Worm (Caenorhabditis elegans) whole organism, late embryonic: ENCODE results near the gene fbxb-51.

Experiments
- T23F11.4 ChIP-seq: fragments of 200-800 bp; sonication (Bioruptor generic); optimal IDR thresholded peaks from 2 replicates; lab custom pipeline; 2018; ENCODE audit warnings: mild to moderate bottlenecking, missing genetic modification characterization, missing compliant biosample characterization
- Y22D7AL.16 ChIP-seq: sonication (generic microtip); optimal IDR thresholded peaks from 2 replicates; lab custom pipeline; 2016; ENCODE audit warnings: missing genetic modification characterization, missing compliant biosample characterization
- ahr-1 ChIP-seq: sonication (generic microtip); optimal IDR thresholded peaks from 2 replicates; lab custom pipeline; 2016; ENCODE audit warnings: missing genetic modification characterization, missing compliant biosample characterization
- ceh-14 ChIP-seq: sonication (generic microtip); optimal IDR thresholded peaks from 2 replicates; lab custom pipeline; 2016; ENCODE audit warnings: missing genotype, missing genetic modification characterization, missing compliant biosample characterization
- ceh-18 ChIP-seq: sonication (generic microtip); optimal IDR thresholded peaks from 2 replicates; lab custom pipeline; 2016; ENCODE audit warnings: missing genetic modification characterization, missing compliant biosample characterization
- ceh-2 ChIP-seq: sonication (generic microtip); optimal IDR thresholded peaks from 2 replicates; lab custom pipeline; 2016; ENCODE audit warnings: missing genotype, missing genetic modification characterization, missing compliant biosample characterization
- ceh-22 ChIP-seq: sonication (generic microtip); optimal IDR thresholded peaks from 2 replicates; lab custom pipeline; 2017; ENCODE audit warnings: missing biosample characterization, missing genetic modification characterization
- ceh-24 ChIP-seq: sonication (generic microtip); optimal IDR thresholded peaks from 2 replicates; lab custom pipeline; 2016; ENCODE audit warnings: mild to moderate bottlenecking, missing genetic modification characterization, missing compliant biosample characterization
- ceh-30 ChIP-seq: fragments of 150-350 bp; optimal IDR thresholded peaks from 2 replicates; lab custom pipeline; 2014; ENCODE audit warnings: missing biosample characterization, missing genetic modification characterization
- ceh-34 ChIP-seq: sonication (generic microtip); optimal IDR thresholded peaks from 2 replicates; lab custom pipeline; 2016; ENCODE audit warnings: mild to moderate bottlenecking, missing genetic modification characterization, missing compliant biosample characterization
- ceh-45 ChIP-seq: fragments of 200-800 bp; sonication (Bioruptor generic); IDR thresholded peaks from 2 replicates; pipeline ENCODE4 v1.3.6; 2022; ENCODE audit warnings: missing genetic modification reagents, missing genetic modification characterization, missing compliant biosample characterization
- ceh-48 ChIP-seq: sonication (generic microtip); optimal IDR thresholded peaks from 2 replicates; lab custom pipeline; 2016; ENCODE audit warnings: missing genetic modification characterization, inconsistent platforms, missing compliant biosample characterization
- ceh-9 ChIP-seq: sonication (generic microtip); optimal IDR thresholded peaks from 2 replicates; lab custom pipeline; 2016; ENCODE audit warnings: mild to moderate bottlenecking, missing genetic modification characterization, inconsistent platforms, missing compliant biosample characterization
- dmd-4 ChIP-seq: sonication (generic microtip); optimal IDR thresholded peaks from 2 replicates; lab custom pipeline; 2016; ENCODE audit warnings: borderline replicate concordance, missing genetic modification characterization, missing compliant biosample characterization
- dve-1 ChIP-seq: sonication (generic microtip); optimal IDR thresholded peaks from 2 replicates; lab custom pipeline; 2017; ENCODE audit warnings: antibody characterized with exemption, mild to moderate bottlenecking, missing genetic modification characterization, missing compliant biosample characterization
- elt-2 ChIP-seq: sonication (generic microtip); optimal IDR thresholded peaks from 2 replicates; lab custom pipeline; 2016; ENCODE audit warnings: missing genetic modification reagents, missing genetic modification characterization, missing compliant biosample characterization
- elt-4 ChIP-seq: sonication (generic microtip); optimal IDR thresholded peaks from 2 replicates; lab custom pipeline; 2016; ENCODE audit warnings: missing genetic modification characterization, missing compliant biosample characterization
- ets-4 ChIP-seq: sonication (generic microtip); optimal IDR thresholded peaks from 2 replicates; lab custom pipeline; 2016; ENCODE audit warnings: missing genetic modification characterization, missing compliant biosample characterization
- fax-1 ChIP-seq: sonication (generic microtip); optimal IDR thresholded peaks from 2 replicates; lab custom pipeline; 2016; ENCODE audit warnings: missing genotype, missing genetic modification characterization, missing compliant biosample characterization
- fkh-10 ChIP-seq: fragments of 150-350 bp; optimal IDR thresholded peaks from 2 replicates; lab custom pipeline; 2014; ENCODE audit warnings: missing biosample characterization, missing genetic modification reagents, missing genetic modification characterization
- gmeb-2 ChIP-seq: sonication (generic microtip); optimal IDR thresholded peaks from 2 replicates; lab custom pipeline; 2016; ENCODE audit warnings: missing genetic modification characterization, inconsistent platforms, missing compliant biosample characterization
- hlh-13 ChIP-seq: fragments of 200-800 bp; sonication (Bioruptor generic); optimal IDR thresholded peaks from 2 replicates; lab custom pipeline; 2018; ENCODE audit warnings: mild to moderate bottlenecking, missing genetic modification characterization, missing compliant biosample characterization
- hlh-15 ChIP-seq: sonication (generic microtip); optimal IDR thresholded peaks from 2 replicates; lab custom pipeline; 2016; ENCODE audit warnings: missing genetic modification characterization, missing compliant biosample characterization
- hlh-30 ChIP-seq: sonication (generic microtip); optimal IDR thresholded peaks from 2 replicates; lab custom pipeline; 2017; ENCODE audit warnings: antibody characterized with exemption, missing genetic modification characterization, missing compliant biosample characterization; ENCODE audit not compliant: insufficient read depth
- hlh-8 ChIP-seq: sonication (generic microtip); optimal IDR thresholded peaks from 2 replicates; lab custom pipeline; 2016; ENCODE audit warnings: missing genotype, missing genetic modification characterization, missing compliant biosample characterization
- lin-11 ChIP-seq: fragments of 200-800 bp; sonication (Bioruptor generic); optimal IDR thresholded peaks from 2 replicates; lab custom pipeline; 2018; ENCODE audit warnings: mild to moderate bottlenecking, missing genetic modification characterization, missing compliant biosample characterization
- madf-2 ChIP-seq: sonication (generic microtip); optimal IDR thresholded peaks from 2 replicates; lab custom pipeline; 2017; ENCODE audit warnings: missing genetic modification characterization, missing compliant biosample characterization
- nhr-232 ChIP-seq: sonication (generic microtip); optimal IDR thresholded peaks from 2 replicates; lab custom pipeline; 2016; ENCODE audit warnings: missing genetic modification characterization, missing compliant biosample characterization
- npax-4 ChIP-seq: sonication (generic microtip); optimal IDR thresholded peaks from 2 replicates; lab custom pipeline; 2016; ENCODE audit warnings: missing genetic modification characterization, missing compliant biosample characterization
- pag-3 ChIP-seq: sonication (generic microtip); optimal IDR thresholded peaks from 2 replicates; lab custom pipeline; 2016; ENCODE audit warnings: missing compliant biosample characterization, missing genetic modification characterization, borderline replicate concordance
- pat-9 ChIP-seq: fragments of 200-800 bp; sonication (Bioruptor generic); optimal IDR thresholded peaks from 2 replicates; lab custom pipeline; 2018; ENCODE audit warnings: mild to moderate bottlenecking, missing genetic modification characterization, moderate library complexity, missing compliant biosample characterization
- pha-4 ChIP-seq: fragments of 150-350 bp; optimal IDR thresholded peaks from 2 replicates; lab custom pipeline; 2018; ENCODE audit warnings: missing biosample characterization, missing genetic modification reagents, missing genetic modification characterization
- pqm-1 ChIP-seq: sonication (generic microtip); optimal IDR thresholded peaks from 2 replicates; lab custom pipeline; 2016; ENCODE audit warnings: missing genetic modification characterization, missing compliant biosample characterization
- ref-2 ChIP-seq: sonication (generic microtip); optimal IDR thresholded peaks from 2 replicates; lab custom pipeline; 2016; ENCODE audit warnings: missing genetic modification characterization, missing compliant biosample characterization
- sox-2 ChIP-seq: fragments of 200-800 bp; sonication (Bioruptor generic); IDR thresholded peaks from 2 replicates; pipeline ENCODE4 v1.3.6; 2022; ENCODE audit warnings: missing genetic modification reagents, missing genetic modification characterization, missing compliant biosample characterization
- tbx-2 ChIP-seq: sonication (generic microtip); optimal IDR thresholded peaks from 2 replicates; lab custom pipeline; 2016; ENCODE audit warnings: missing genetic modification characterization, missing compliant biosample characterization
- ttx-3 ChIP-seq: sonication (generic microtip); optimal IDR thresholded peaks from 2 replicates; lab custom pipeline; 2016; ENCODE audit warnings: missing genetic modification reagents, missing genetic modification characterization, missing compliant biosample characterization
- unc-3 ChIP-seq, 2 experiments: fragments of 200-800 bp in 1 of 2; sonication (Bioruptor generic) in 1 of 2; sonication (generic microtip) in 1 of 2; conservative IDR thresholded peaks in 1 of 2; optimal IDR thresholded peaks in 1 of 2; 2 replicates each; pipeline versions ENCODE4 v1.3.6 to Lab custom; 2016 to 2022; ENCODE audit warnings: missing compliant biosample characterization in 2 of 2, missing genetic modification characterization in 2 of 2, missing genetic modification reagents in 1 of 2
- unc-42 ChIP-seq: sonication (generic microtip); optimal IDR thresholded peaks from 2 replicates; lab custom pipeline; 2016; ENCODE audit warnings: missing genotype, missing genetic modification characterization, missing compliant biosample characterization
- unc-86 ChIP-seq: sonication (generic microtip); optimal IDR thresholded peaks from 2 replicates; lab custom pipeline; 2016; ENCODE audit warnings: missing genetic modification characterization, missing compliant biosample characterization
- ztf-16 ChIP-seq: sonication (generic microtip); optimal IDR thresholded peaks from 2 replicates; lab custom pipeline; 2017; ENCODE audit warnings: missing genetic modification characterization, missing compliant biosample characterization

The fbxb-51 gene

ce11 chrII:1568214-1568613, 17.7 kb downstream of the fbxb-51 start, which contains the start of gene fbxb-49:
fbxb-49 (plus strand) TSS chrII:1568514.
- TF ChIP-seq ref-2 (tag; lab: Kevin White, UChicago) = no peak
- TF ChIP-seq ceh-45 (GFP tag; lab: Robert Waterston, UW) = no peak
- no peak for TF ChIP-seq ceh-30 (tag; lab: Kevin White, UChicago)

ce11 chrII:1571032-1571431, 20.5 kb downstream of the fbxb-51 start, which contains the start of gene fbxb-46:
fbxb-46 (minus strand) TSS chrII:1571132.
- TF ChIP-seq dmd-4 (no peak), lin-11 (tag; lab: Kevin White, UChicago) (no peak), ttx-3 (tag; lab: Kevin White, UChicago) (no peak), hlh-30 (no peak), elt-4 (no peak), gmeb-2 (tag; lab: Kevin White, UChicago) (no peak), ceh-34 (tag; lab: Kevin White, UChicago) (no peak)
- TF ChIP-seq, all 69 proteins: peak for 0

ce11 chrII:1576030-1576429, 25.5 kb downstream of the fbxb-51 start, which contains the start of gene K05F6.10:
K05F6.10 (minus strand) TSS chrII:1576130.
- no peak for TF ChIP-seq ceh-9
- TF ChIP-seq pat-9 = no peak
- no peak for TF ChIP-seq gmeb-2 (tag; lab: Kevin White, UChicago)
- no peak for TF ChIP-seq pha-4 (tag; lab: Kevin White, UChicago)
- TF ChIP-seq elt-2 (tag; lab: Kevin White, UChicago) = no peak
- TF ChIP-seq elt-4 = no peak
- TF ChIP-seq ceh-45 (GFP tag; lab: Robert Waterston, UW) = no peak
- no peak for TF ChIP-seq ceh-22 (tag; lab: Kevin White, UChicago)
- no peak for TF ChIP-seq pqm-1 (tag; lab: Kevin White, UChicago)
- TF ChIP-seq dve-1 (tag; lab: Kevin White, UChicago) = no peak
- no peak for TF ChIP-seq ceh-14 (tag; lab: Kevin White, UChicago)
- TF ChIP-seq unc-86 (tag; lab: Kevin White, UChicago) = no peak
- no peak for TF ChIP-seq fkh-10 (GFP tag; lab: Kevin White, UChicago)
- no peak for TF ChIP-seq tbx-2 (tag; lab: Kevin White, UChicago)

- no peak for TF ChIP-seq fax-1
- TF ChIP-seq hlh-8 (tag; lab: Kevin White, UChicago) = no peak
- no peak for TF ChIP-seq ahr-1 (tag; lab: Kevin White, UChicago)
- no peak for TF ChIP-seq ceh-24 (tag; lab: Kevin White, UChicago)
Observed at ce11 chrII:1576772-1577171, 26.3 kb downstream of the fbxb-51 start.

ce11 chrII:1579886-1580285, 29.4 kb downstream of the fbxb-51 start, which contains the start of gene math-38:
math-38 (minus strand) TSS chrII:1579986.
- TF ChIP-seq ttx-3 (tag; lab: Kevin White, UChicago) (no peak), hlh-13 (GFP tag; lab: Kevin White, UChicago) (no peak), ceh-2 (tag; lab: Kevin White, UChicago) (no peak), madf-2 (tag; lab: Kevin White, UChicago) (no peak), sox-2 (GFP tag; lab: Robert Waterston, UW) (no peak), pqm-1 (tag; lab: Kevin White, UChicago) (no peak), gmeb-2 (tag; lab: Kevin White, UChicago) (no peak), hlh-15 (no peak), ref-2 (tag; lab: Kevin White, UChicago) (no peak), nhr-232 (tag; lab: Kevin White, UChicago) (no peak), hlh-30 (no peak), ztf-16 (no peak), unc-42 (no peak)

- TF ChIP-seq pag-3 (tag; lab: Kevin White, UChicago) = no peak
- TF ChIP-seq Y22D7AL.16 (tag; lab: Kevin White, UChicago) = no peak
- TF ChIP-seq ets-4 (tag; lab: Kevin White, UChicago) = no peak
- no peak for TF ChIP-seq ceh-9
- no peak for TF ChIP-seq madf-2 (tag; lab: Kevin White, UChicago)
- no peak for TF ChIP-seq pat-9
- no peak for TF ChIP-seq unc-3 (GFP tag; conservative IDR thresholded peaks at IDR 0.05; lab: Robert Waterston, UW)
- TF ChIP-seq unc-3 (tag; optimal IDR thresholded peaks at IDR 0.05; lab: Kevin White, UChicago) = no peak
- no peak for TF ChIP-seq ttx-3 (tag; lab: Kevin White, UChicago)
- TF ChIP-seq dve-1 (tag; lab: Kevin White, UChicago) = no peak
- TF ChIP-seq npax-4 (tag; lab: Kevin White, UChicago) = no peak
- TF ChIP-seq sox-2 (GFP tag; lab: Robert Waterston, UW) = no peak
- no peak for TF ChIP-seq pha-4 (tag; lab: Kevin White, UChicago)
- TF ChIP-seq ceh-48 (tag; lab: Kevin White, UChicago) = no peak
- TF ChIP-seq ceh-18 = no peak
- TF ChIP-seq hlh-8 (tag; lab: Kevin White, UChicago) = no peak
- TF ChIP-seq T23F11.4 = no peak
- no peak for TF ChIP-seq pqm-1 (tag; lab: Kevin White, UChicago)
Observed at ce11 chrII:1584140-1584539, 33.6 kb downstream of the fbxb-51 start, which contains the start of gene clec-21. clec-21 (minus strand) TSS chrII:1584240.
